Worm (Caenorhabditis elegans) whole organism, L2 larva: Measurements from ENCODE around the gene gfm-1.

Experiments
- ama-1 ChIP-seq: fragments of 150-350 bp; optimal IDR thresholded peaks from 2 replicates; lab custom pipeline; 2018; ENCODE audit warnings: inconsistent platforms
- blmp-1 ChIP-seq: sonication (generic microtip); optimal IDR thresholded peaks from 2 replicates; lab custom pipeline; 2017; ENCODE audit warnings: missing genetic modification characterization, mild to moderate bottlenecking, missing compliant biosample characterization, antibody characterized with exemption, moderate library complexity; ENCODE audit not compliant: insufficient read depth
- ceh-82 ChIP-seq: fragments of 150-350 bp; optimal IDR thresholded peaks from 2 replicates; lab custom pipeline; 2014; ENCODE audit warnings: missing biosample characterization, missing genetic modification characterization
- egl-27 ChIP-seq: sonication (generic microtip); optimal IDR thresholded peaks from 3 replicates; lab custom pipeline; 2017; ENCODE audit warnings: missing biosample characterization, missing genetic modification reagents, missing genetic modification characterization
- elt-1 ChIP-seq: fragments of 150-350 bp; optimal IDR thresholded peaks from 2 replicates; lab custom pipeline; 2014; ENCODE audit warnings: missing biosample characterization, missing genetic modification characterization
- elt-3 ChIP-seq: sonication (generic microtip); optimal IDR thresholded peaks from 2 replicates; lab custom pipeline; 2017; ENCODE audit warnings: missing biosample characterization, missing genetic modification characterization
- mdl-1 ChIP-seq, 2 experiments: fragments of 150-350 bp in 1 of 2; sonication (generic microtip) in 1 of 2; optimal IDR thresholded peaks; 2 replicates each; lab custom pipeline; 2017; ENCODE audit warnings: missing biosample characterization in 2 of 2, missing genetic modification characterization in 2 of 2
- nhr-11 ChIP-seq: fragments of 150-350 bp; optimal IDR thresholded peaks from 2 replicates; lab custom pipeline; 2014; ENCODE audit warnings: missing biosample characterization, missing genetic modification characterization
- nhr-23 ChIP-seq: fragments of 150-350 bp; optimal IDR thresholded peaks from 2 replicates; lab custom pipeline; 2014; ENCODE audit warnings: missing biosample characterization, missing genetic modification reagents, missing genetic modification characterization
- snpc-4 ChIP-seq: fragments of 150-350 bp; optimal IDR thresholded peaks from 2 replicates; lab custom pipeline; 2014; ENCODE audit warnings: missing biosample characterization, missing genetic modification characterization
- unc-39 ChIP-seq: fragments of 150-350 bp; optimal IDR thresholded peaks from 2 replicates; lab custom pipeline; 2014; ENCODE audit warnings: missing biosample characterization, missing genetic modification characterization
- ztf-11 ChIP-seq: sonication (generic microtip); optimal IDR thresholded peaks from 2 replicates; lab custom pipeline; 2017; ENCODE audit warnings: missing biosample characterization, missing genetic modification characterization

DNA sequence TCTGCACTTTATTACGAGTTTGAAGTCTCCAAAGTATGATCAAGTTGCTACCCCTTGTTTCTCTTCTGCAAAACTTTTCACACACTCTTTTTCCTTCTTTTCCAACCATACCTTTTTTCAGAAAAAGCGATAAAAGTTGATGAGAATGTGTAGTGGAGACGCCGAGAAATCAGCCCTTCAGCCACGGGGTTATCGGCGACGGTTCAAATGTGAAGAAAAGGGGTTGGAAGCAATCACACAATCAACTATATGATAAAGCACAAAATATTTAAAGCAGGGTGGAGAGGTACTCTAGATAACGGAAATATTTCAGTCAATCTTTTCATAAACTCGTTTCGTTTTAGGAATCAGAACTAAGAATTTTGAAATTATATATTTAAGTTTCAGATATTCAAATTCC, 44.2 kb upstream of the gfm-1 start, which contains the start of gene F42G4.5:
- TF ChIP-seq nhr-23 (tag; lab: Kevin White, UChicago), result no peak
- no peak for TF ChIP-seq nhr-11 (tag; lab: Kevin White, UChicago)
- no peak for TF ChIP-seq ztf-11
- TF ChIP-seq ama-1 (lab: Kevin White, UChicago), result no peak
- TF ChIP-seq elt-3 (tag; lab: Kevin White, UChicago), result no peak
- TF ChIP-seq ceh-82 (tag; lab: Kevin White, UChicago), result no peak
- no peak for TF ChIP-seq elt-1 (tag; lab: Kevin White, UChicago)
- TF ChIP-seq egl-27 (tag; lab: Kevin White, UChicago), result no peak
- TF ChIP-seq mdl-1 (tag; optimal IDR thresholded peaks at IDR 0.05; lab: Kevin White, UChicago), result no peak
- no peak for TF ChIP-seq snpc-4 (tag; lab: Kevin White, UChicago)
- TF ChIP-seq unc-39 (tag; lab: Kevin White, UChicago), result no peak
- TF ChIP-seq blmp-1, result no peak
